Worm (Caenorhabditis elegans) whole organism, L2 larva: ENCODE data around the gene F35F10.6.

Source experiments
- blmp-1 ChIP-seq: sonication (generic microtip); optimal IDR thresholded peaks from 2 replicates; lab custom pipeline; 2017; ENCODE audit warnings: missing genetic modification characterization, mild to moderate bottlenecking, missing compliant biosample characterization, antibody characterized with exemption, moderate library complexity; ENCODE audit not compliant: insufficient read depth
- ceh-82 ChIP-seq: fragments of 150-350 bp; optimal IDR thresholded peaks from 2 replicates; lab custom pipeline; 2014; ENCODE audit warnings: missing biosample characterization, missing genetic modification characterization
- lin-39 ChIP-seq: fragments of 150-350 bp; optimal IDR thresholded peaks from 2 replicates; lab custom pipeline; 2014; ENCODE audit warnings: missing biosample characterization, missing genetic modification reagents, missing genetic modification characterization
- nhr-11 ChIP-seq: fragments of 150-350 bp; optimal IDR thresholded peaks from 2 replicates; lab custom pipeline; 2014; ENCODE audit warnings: missing biosample characterization, missing genetic modification characterization
- nhr-23 ChIP-seq: fragments of 150-350 bp; optimal IDR thresholded peaks from 2 replicates; lab custom pipeline; 2014; ENCODE audit warnings: missing biosample characterization, missing genetic modification reagents, missing genetic modification characterization
- nhr-237 ChIP-seq: fragments of 150-350 bp; optimal IDR thresholded peaks from 2 replicates; lab custom pipeline; 2014; ENCODE audit warnings: missing biosample characterization, missing genetic modification characterization
- nhr-25 ChIP-seq: fragments of 150-350 bp; sonication (generic microtip); optimal IDR thresholded peaks from 3 replicates; lab custom pipeline; 2014; ENCODE audit warnings: missing biosample characterization, missing genetic modification characterization
- unc-55 ChIP-seq: fragments of 150-350 bp; sonication (generic microtip); optimal IDR thresholded peaks from 3 replicates; lab custom pipeline; 2014; ENCODE audit warnings: missing biosample characterization, missing genetic modification reagents, missing genetic modification characterization
- unc-62 ChIP-seq: fragments of 150-350 bp; optimal IDR thresholded peaks from 2 replicates; lab custom pipeline; 2014; ENCODE audit warnings: missing biosample characterization, missing genetic modification reagents, missing genetic modification characterization

DNA sequence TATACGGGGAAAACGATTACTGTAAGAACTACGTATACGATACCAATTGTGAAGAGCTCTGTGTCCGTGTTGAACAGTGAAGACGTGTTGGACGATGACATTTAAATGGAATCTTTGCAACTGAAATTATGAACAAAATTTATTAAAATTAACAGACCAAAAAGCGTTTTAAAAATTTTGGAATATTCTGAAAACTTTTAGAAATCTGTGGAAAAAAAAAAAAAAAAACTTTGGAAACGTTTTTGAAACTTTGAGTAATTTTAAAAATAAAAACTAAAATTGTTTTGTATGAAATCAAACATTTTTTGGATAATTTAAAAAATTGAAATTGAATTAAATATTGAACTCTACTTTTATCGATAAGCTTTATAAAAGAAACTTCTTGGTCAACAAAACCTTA, 33.1 kb downstream of the F35F10.6 start, which contains the start of gene srt-63:
- TF ChIP-seq unc-55 (no peak), ceh-82 (no peak), blmp-1 (tag; lab: Kevin White, UChicago) (no peak), unc-62 (no peak), nhr-11 (tag; lab: Kevin White, UChicago) (no peak), nhr-25 (tag; lab: Kevin White, UChicago) (no peak), nhr-237 (tag; lab: Kevin White, UChicago) (no peak), nhr-23 (tag; lab: Kevin White, UChicago) (no peak), lin-39 (no peak)
